Fruit fly (Drosophila melanogaster) S2 (cell line): ENCODE results near the gene Hsp70Bb.
"Not testable (repeated sequence)": the region's sequence is repeated elsewhere in the genome, so short reads cannot be mapped to it uniquely, and the experiment has no call there.

Experiments
- CG8478 ChIP-seq: fragments of >200 bp; optimal IDR thresholded peaks from 2 replicates; lab custom pipeline; 2018
- CTCF ChIP-seq, 2 experiments: fragments of >200 bp; optimal IDR thresholded peaks; 2 replicates each; lab custom pipeline; 2018

- TF ChIP-seq CG8478; CTCF (optimal IDR thresholded peaks at IDR 0.05; lab: Kevin White, UChicago): not testable (repeated sequence)
Observed at dm6 chr3R:12505493-12505892, at the start of gene Hsp70Bb.
